Fruit fly (Drosophila melanogaster) whole organism, embryonic: Measurements from ENCODE around the gene CG15375.

Experiments
- Aef1 ChIP-seq: fragments of 200-800 bp; sonication (Bioruptor generic); IDR thresholded peaks from 3 replicates; pipeline ENCODE4 v1.3.6; 2022; ENCODE audit warnings: missing biosample characterization, missing genetic modification characterization
- B-H1 ChIP-seq: fragments of 200-800 bp; sonication (Bioruptor generic); IDR thresholded peaks from 3 replicates; pipeline ENCODE4 v1.3.6; 2022; ENCODE audit warnings: missing biosample characterization, missing genetic modification characterization
- CG10209 ChIP-seq: fragments of 200-800 bp; sonication (Bioruptor generic); optimal IDR thresholded peaks from 3 replicates; lab custom pipeline; 2017; ENCODE audit warnings: missing biosample characterization, mild to moderate bottlenecking, missing genetic modification characterization, missing genetic modification reagents
- CG10543 ChIP-seq: fragments of 200-800 bp; sonication (Bioruptor generic); optimal IDR thresholded peaks from 3 replicates; lab custom pipeline; 2017; ENCODE audit warnings: missing biosample characterization, mild to moderate bottlenecking, missing genetic modification characterization, moderate library complexity
- CG11398 ChIP-seq: fragments of 200-800 bp; sonication (Bioruptor generic); optimal IDR thresholded peaks from 2 replicates; lab custom pipeline; 2016; ENCODE audit warnings: missing biosample characterization, missing genetic modification characterization
- CG12155 ChIP-seq: fragments of 200-800 bp; sonication (Bioruptor generic); optimal IDR thresholded peaks from 3 replicates; lab custom pipeline; 2016; ENCODE audit warnings: missing biosample characterization, missing genetic modification characterization
- CG12769 ChIP-seq: fragments of 200-800 bp; sonication (Bioruptor generic); optimal IDR thresholded peaks from 2 replicates; lab custom pipeline; 2019; ENCODE audit warnings: missing biosample characterization, mild to moderate bottlenecking, missing genetic modification characterization, moderate library complexity
- CG15011 ChIP-seq: fragments of 200-800 bp; sonication (Bioruptor generic); optimal IDR thresholded peaks from 3 replicates; lab custom pipeline; 2018; ENCODE audit warnings: missing biosample characterization, mild to moderate bottlenecking, missing genetic modification characterization
- CG1603 ChIP-seq: fragments of 200-800 bp; sonication (Bioruptor generic); optimal IDR thresholded peaks from 2 replicates; lab custom pipeline; 2019; ENCODE audit warnings: missing biosample characterization, mild to moderate bottlenecking, missing genetic modification characterization, moderate library complexity
- CG16779 ChIP-seq: fragments of 200-800 bp; sonication (Bioruptor generic); IDR thresholded peaks from 2 replicates; pipeline ENCODE4 v1.3.6; 2022; ENCODE audit warnings: missing biosample characterization, missing genetic modification characterization
- CG18262 ChIP-seq: fragments of 200-800 bp; optimal IDR thresholded peaks from 3 replicates; lab custom pipeline; 2019; ENCODE audit warnings: missing biosample characterization, mild to moderate bottlenecking, missing genetic modification characterization, moderate library complexity
- CG1832 ChIP-seq: fragments of 200-800 bp; sonication (Bioruptor generic); optimal IDR thresholded peaks from 2 replicates; lab custom pipeline; 2017; ENCODE audit warnings: missing biosample characterization, mild to moderate bottlenecking, missing genetic modification characterization, inconsistent platforms
- CG30020 ChIP-seq: fragments of 200-800 bp; optimal IDR thresholded peaks from 2 replicates; lab custom pipeline; 2019; ENCODE audit warnings: missing biosample characterization, mild to moderate bottlenecking, missing genetic modification characterization, moderate library complexity
- CG32767 ChIP-seq: fragments of 200-800 bp; sonication (Bioruptor generic); IDR thresholded peaks from 2 replicates; pipeline ENCODE4 v1.3.6; 2022; ENCODE audit warnings: missing biosample characterization, missing genetic modification characterization
- CG33557 ChIP-seq: fragments of 200-800 bp; sonication (Bioruptor generic); optimal IDR thresholded peaks from 2 replicates; lab custom pipeline; 2019; ENCODE audit warnings: missing biosample characterization, mild to moderate bottlenecking, missing genetic modification characterization, moderate library complexity
- CG6854 ChIP-seq: fragments of 200-800 bp; sonication (Bioruptor generic); optimal IDR thresholded peaks from 3 replicates; lab custom pipeline; 2017; ENCODE audit warnings: missing biosample characterization, mild to moderate bottlenecking, missing genetic modification characterization
- CG7987 ChIP-seq: fragments of 200-800 bp; sonication (Bioruptor generic); optimal IDR thresholded peaks from 2 replicates; lab custom pipeline; 2018; ENCODE audit warnings: missing biosample characterization, mild to moderate bottlenecking, missing genetic modification characterization, moderate library complexity
- CG9727 ChIP-seq: fragments of 200-800 bp; sonication (Bioruptor generic); optimal IDR thresholded peaks from 3 replicates; lab custom pipeline; 2017; ENCODE audit warnings: missing biosample characterization, mild to moderate bottlenecking, missing genetic modification characterization
- CG9876 ChIP-seq: fragments of 200-800 bp; sonication (Bioruptor generic); optimal IDR thresholded peaks from 2 replicates; lab custom pipeline; 2016; ENCODE audit warnings: missing biosample characterization, missing genetic modification characterization
- CTCF ChIP-seq: fragments of 200-800 bp; sonication (Bioruptor generic); optimal IDR thresholded peaks from 2 replicates; lab custom pipeline; 2017; ENCODE audit warnings: missing biosample characterization, mild to moderate bottlenecking, missing genetic modification characterization, moderate library complexity
- Camta ChIP-seq: fragments of 200-800 bp; sonication (Bioruptor generic); optimal IDR thresholded peaks from 2 replicates; lab custom pipeline; 2016; ENCODE audit warnings: missing biosample characterization, missing genetic modification characterization
- Chrac-16 ChIP-seq: fragments of 200-800 bp; sonication (Bioruptor generic); optimal IDR thresholded peaks from 3 replicates; lab custom pipeline; 2016; ENCODE audit warnings: missing biosample characterization, missing genetic modification characterization
- ERR ChIP-seq: fragments of 200-800 bp; sonication (Bioruptor generic); optimal IDR thresholded peaks from 2 replicates; lab custom pipeline; 2016; ENCODE audit warnings: missing biosample characterization, missing genetic modification characterization
- GATAe ChIP-seq: fragments of 200-800 bp; sonication (Bioruptor generic); conservative IDR thresholded peaks from 2 replicates; pipeline ENCODE4 v1.3.6; 2022; ENCODE audit warnings: missing biosample characterization, missing genetic modification characterization
- HmgZ ChIP-seq: fragments of 200-800 bp; sonication (Bioruptor generic); optimal IDR thresholded peaks from 2 replicates; lab custom pipeline; 2018; ENCODE audit warnings: missing biosample characterization, mild to moderate bottlenecking, missing genetic modification characterization
- Hmx ChIP-seq: fragments of 200-800 bp; sonication (Bioruptor generic); optimal IDR thresholded peaks from 2 replicates; lab custom pipeline; 2016; ENCODE audit warnings: missing biosample characterization, missing genetic modification characterization
- Hr78 ChIP-seq, 2 experiments: fragments of 200-800 bp in 1 of 2; fragments of >200 bp in 1 of 2; sonication (Bioruptor generic) in 1 of 2; optimal IDR thresholded peaks; 2 replicates each; lab custom pipeline; 2017 to 2019; ENCODE audit warnings: missing biosample characterization in 2 of 2, missing genetic modification characterization in 2 of 2, mild to moderate bottlenecking in 1 of 2, moderate library complexity in 1 of 2
- MESR4 ChIP-seq: fragments of 200-800 bp; sonication (Bioruptor generic); optimal IDR thresholded peaks from 2 replicates; lab custom pipeline; 2018; ENCODE audit warnings: missing biosample characterization, mild to moderate bottlenecking, missing genetic modification characterization, moderate library complexity
- MTF-1 ChIP-seq: fragments of 200-800 bp; sonication (Bioruptor generic); optimal IDR thresholded peaks from 2 replicates; lab custom pipeline; 2018; ENCODE audit warnings: missing biosample characterization, mild to moderate bottlenecking, missing genetic modification characterization, borderline replicate concordance
- Nf-YC ChIP-seq: fragments of 200-800 bp; optimal IDR thresholded peaks from 3 replicates; lab custom pipeline; 2019; ENCODE audit warnings: missing biosample characterization, mild to moderate bottlenecking, missing genetic modification characterization, moderate library complexity
- Optix ChIP-seq: fragments of 200-800 bp; sonication (Bioruptor generic); IDR thresholded peaks from 3 replicates; pipeline ENCODE4 v1.3.6; 2022; ENCODE audit warnings: missing biosample characterization, missing genetic modification characterization
- Sry-β ChIP-seq: fragments of 200-800 bp; sonication (Bioruptor generic); optimal IDR thresholded peaks from 2 replicates; lab custom pipeline; 2018; ENCODE audit warnings: missing biosample characterization, mild to moderate bottlenecking, missing genetic modification characterization, moderate library complexity
- YL-1 ChIP-seq: fragments of 200-800 bp; sonication (Bioruptor generic); optimal IDR thresholded peaks from 3 replicates; lab custom pipeline; 2017; ENCODE audit warnings: missing biosample characterization, mild to moderate bottlenecking, missing genetic modification characterization
- ara ChIP-seq: fragments of 200-800 bp; sonication (Bioruptor generic); IDR thresholded peaks from 2 replicates; pipeline ENCODE4 v1.3.6; 2022; ENCODE audit warnings: missing biosample characterization, missing genetic modification characterization
- btn ChIP-seq: fragments of 200-800 bp; sonication (Bioruptor generic); optimal IDR thresholded peaks from 2 replicates; lab custom pipeline; 2016; ENCODE audit warnings: missing biosample characterization, missing genetic modification characterization
- esg ChIP-seq: fragments of 200-800 bp; sonication (Bioruptor generic); conservative IDR thresholded peaks from 2 replicates; pipeline ENCODE4 v1.3.6; 2022; ENCODE audit warnings: missing biosample characterization, missing genetic modification characterization
- fru ChIP-seq: fragments of >200 bp; optimal IDR thresholded peaks from 2 replicates; lab custom pipeline; 2017
- gce ChIP-seq: fragments of 200-800 bp; sonication (Bioruptor generic); IDR thresholded peaks from 3 replicates; pipeline ENCODE4 v1.3.6; 2022; ENCODE audit warnings: missing biosample characterization, missing genetic modification characterization
- grn ChIP-seq: fragments of 200-800 bp; sonication (Bioruptor generic); optimal IDR thresholded peaks from 3 replicates; lab custom pipeline; 2017; ENCODE audit warnings: missing biosample characterization, missing genetic modification characterization
- lmd ChIP-seq: fragments of 200-800 bp; sonication (Bioruptor generic); IDR thresholded peaks from 2 replicates; pipeline ENCODE4 v1.3.6; 2022; ENCODE audit warnings: missing biosample characterization, missing genetic modification characterization
- peb ChIP-seq: fragments of 200-800 bp; sonication (Bioruptor generic); IDR thresholded peaks from 2 replicates; pipeline ENCODE4 v1.3.6; 2022; ENCODE audit warnings: missing biosample characterization, missing genetic modification characterization
- pfk ChIP-seq: fragments of 200-800 bp; sonication (Bioruptor generic); optimal IDR thresholded peaks from 2 replicates; lab custom pipeline; 2018; ENCODE audit warnings: missing biosample characterization, mild to moderate bottlenecking, missing genetic modification characterization, moderate library complexity
- pho ChIP-seq: fragments of 200-800 bp; sonication (Bioruptor generic); optimal IDR thresholded peaks from 2 replicates; lab custom pipeline; 2016; ENCODE audit warnings: missing biosample characterization, missing genetic modification characterization
- prd ChIP-seq, 3 experiments: fragments of >200 bp in 2 of 3; fragments of 200-800 bp in 1 of 3; sonication (Bioruptor generic) in 1 of 3; optimal IDR thresholded peaks in 2 of 3; IDR thresholded peaks in 1 of 3; 2 replicates in 2 of 3; 3 replicates in 1 of 3; pipeline versions ENCODE4 v1.3.6 to Lab custom; 2017 to 2022; ENCODE audit warnings: missing biosample characterization in 1 of 3, missing genetic modification characterization in 1 of 3
- sim ChIP-seq: fragments of 200-800 bp; sonication (Bioruptor generic); IDR thresholded peaks from 2 replicates; pipeline ENCODE4 v1.3.6; 2022; ENCODE audit warnings: missing biosample characterization, missing genetic modification characterization
- so ChIP-seq: fragments of 200-800 bp; sonication (Bioruptor generic); IDR thresholded peaks from 3 replicates; pipeline ENCODE4 v1.3.6; 2022; ENCODE audit warnings: missing biosample characterization, missing genetic modification characterization
- sqz ChIP-seq: fragments of 200-800 bp; sonication (Bioruptor generic); optimal IDR thresholded peaks from 3 replicates; lab custom pipeline; 2018; ENCODE audit warnings: missing biosample characterization, mild to moderate bottlenecking, missing genetic modification characterization
- stwl ChIP-seq: fragments of 200-800 bp; sonication (Bioruptor generic); optimal IDR thresholded peaks from 3 replicates; lab custom pipeline; 2018; ENCODE audit warnings: missing biosample characterization, mild to moderate bottlenecking, missing genetic modification characterization, moderate library complexity
- unc-4 ChIP-seq: fragments of 200-800 bp; sonication (Bioruptor generic); IDR thresholded peaks from 2 replicates; pipeline ENCODE4 v1.3.6; 2022; ENCODE audit warnings: missing biosample characterization, missing genetic modification characterization; ENCODE audit not compliant: partially characterized antibody
- vvl ChIP-seq: fragments of 200-800 bp; sonication (Bioruptor generic); IDR thresholded peaks from 2 replicates; pipeline ENCODE4 v1.3.6; 2022; ENCODE audit warnings: missing biosample characterization, missing genetic modification characterization
- zfh2 ChIP-seq: fragments of 200-800 bp; sonication (Bioruptor generic); optimal IDR thresholded peaks from 2 replicates; lab custom pipeline; 2016; ENCODE audit warnings: missing biosample characterization, missing genetic modification characterization

CG15375 gene

DNA sequence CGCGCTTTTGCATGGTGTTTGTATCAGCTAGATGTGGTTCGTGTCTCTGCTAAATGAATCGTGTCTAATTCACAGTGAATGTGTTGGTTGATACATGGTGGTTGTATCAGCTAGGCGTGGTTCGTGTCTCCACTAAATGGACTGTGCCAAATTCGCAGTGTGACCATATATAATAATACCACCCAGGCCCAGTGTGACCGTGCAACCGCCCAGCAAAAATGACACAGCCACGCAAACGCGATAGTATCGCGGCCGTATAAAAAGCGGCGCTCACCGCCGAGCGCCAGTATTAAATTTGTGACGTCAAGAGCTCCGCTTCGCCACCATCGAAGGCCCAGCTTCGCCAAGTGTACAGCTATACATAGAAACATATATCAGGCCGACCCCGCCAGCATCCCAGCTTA is 4.7 kb downstream of the CG15375 start, which contains the start of gene cib (continued):
- TF ChIP-seq unc-4 (GFP tag; lab: Robert Waterston, UW) (peak; percentile 77), Optix (GFP tag; lab: Robert Waterston, UW) (no peak), MESR4 (peak; percentile 66), MTF-1 (GFP tag; lab: Kevin White, UChicago) (peak; percentile 23), CG7987 (GFP tag; lab: Kevin White, UChicago) (peak; percentile 47), Nf-YC (peak; percentile 49), CG18262 (peak; percentile 9), GATAe (GFP tag; lab: Robert Waterston, UW) (no peak), prd (optimal IDR thresholded peaks at IDR 0.05; lab: Kevin White, UChicago) (no peak), prd (GFP tag; IDR thresholded peaks at IDR 0.05; lab: Robert Waterston, UW) (peak; percentile 36; the same call in 1 of the 3 replicates), so (GFP tag; lab: Robert Waterston, UW) (peak; percentile 60; the same call in 2 of the 3 replicates), CG9727 (GFP tag; lab: Kevin White, UChicago) (no peak), ara (peak; percentile 36; the same call in 1 of the 2 replicates), CG1832 (GFP tag; lab: Kevin White, UChicago) (no peak), sim (GFP tag; lab: Robert Waterston, UW) (no peak), stwl (tag; lab: Kevin White, UChicago) (peak; percentile 37), Chrac-16 (GFP tag; lab: Kevin White, UChicago) (no peak), HmgZ (tag; lab: Kevin White, UChicago) (peak; percentile 87), gce (GFP tag; lab: Robert Waterston, UW) (peak; percentile 56; the same call in 1 of the 3 replicates), CG10209 (GFP tag; lab: Kevin White, UChicago) (peak; percentile 17), esg (no peak), CG12769 (tag; lab: Kevin White, UChicago) (no peak), zfh2 (GFP tag; lab: Kevin White, UChicago) (no peak), pho (GFP tag; lab: Kevin White, UChicago) (no peak), btn (GFP tag; lab: Kevin White, UChicago) (no peak), Hmx (no peak), CG33557 (GFP tag; lab: Kevin White, UChicago) (peak; percentile 31), Camta (GFP tag; lab: Kevin White, UChicago) (no peak), CG11398 (peak; percentile 33), ERR (peak; percentile 23), CG16779 (no peak), fru (lab: Kevin White, UChicago) (no peak), Aef1 (no peak), B-H1 (GFP tag; lab: Robert Waterston, UW) (no peak; the same call in 2 of the 3 replicates), CG12155 (GFP tag; lab: Kevin White, UChicago) (peak; percentile 13), CTCF (GFP tag; lab: Kevin White, UChicago) (peak; percentile 81), CG1603 (peak; percentile 90), sqz (GFP tag; lab: Kevin White, UChicago) (no peak), CG32767 (GFP tag; lab: Robert Waterston, UW) (no peak), Hr78 (GFP tag; optimal IDR thresholded peaks at IDR 0.05; lab: Kevin White, UChicago) (no peak), CG30020 (no peak), YL-1 (GFP tag; lab: Kevin White, UChicago) (peak; percentile 49), peb (GFP tag; lab: Robert Waterston, UW) (no peak), vvl (peak; percentile 42), pfk (GFP tag; lab: Kevin White, UChicago) (no peak), Sry-β (GFP tag; lab: Kevin White, UChicago) (no peak), CG10543 (GFP tag; lab: Kevin White, UChicago) (peak; percentile 58), CG15011 (GFP tag; lab: Kevin White, UChicago) (no peak), CG9876 (GFP tag; lab: Kevin White, UChicago) (no peak), lmd (GFP tag; lab: Robert Waterston, UW) (no peak), grn (GFP tag; lab: Kevin White, UChicago) (no peak), CG6854 (GFP tag; lab: Kevin White, UChicago) (peak; percentile 21)
